Worm (Caenorhabditis elegans) whole organism, L4/young adult: ENCODE data around the gene C35D10.7.

Source experiments
- W03F9.2 ChIP-seq: fragments of 150-350 bp; optimal IDR thresholded peaks from 2 replicates; lab custom pipeline; 2014; ENCODE audit warnings: missing biosample characterization, missing genetic modification characterization
- dao-5 ChIP-seq: sonication (generic microtip); optimal IDR thresholded peaks from 2 replicates; lab custom pipeline; 2016; ENCODE audit warnings: missing genotype, missing genetic modification characterization, moderate library complexity, missing compliant biosample characterization
- him-1 ChIP-seq: sonication (generic microtip); optimal IDR thresholded peaks from 2 replicates; lab custom pipeline; 2016; ENCODE audit warnings: missing genotype, missing genetic modification reagents, missing genetic modification characterization, missing compliant biosample characterization

DNA sequence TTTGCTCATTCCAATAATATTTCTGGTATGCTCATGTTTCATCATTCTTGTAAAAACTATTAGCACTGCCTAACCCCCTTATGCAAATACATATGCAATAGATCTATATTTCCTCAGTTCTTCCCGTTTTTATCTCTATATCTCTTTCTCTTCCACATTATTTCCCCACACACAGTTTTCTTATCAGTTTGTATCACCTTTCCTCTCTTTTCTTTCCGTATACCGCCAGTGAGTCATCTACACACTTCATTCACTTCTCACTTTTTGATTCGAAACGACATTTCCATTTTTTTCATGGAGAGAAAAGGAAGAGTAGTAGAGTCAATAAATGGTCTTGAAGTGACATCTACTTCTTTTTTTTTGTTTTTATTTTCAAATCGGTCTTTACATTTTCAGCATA lies 50.4 kb downstream of the C35D10.7 start:
- TF ChIP-seq him-1: no peak
- no peak for TF ChIP-seq dao-5 (tag; lab: Kevin White, UChicago)
- no peak for TF ChIP-seq W03F9.2 (tag; lab: Kevin White, UChicago)
